Worm (Caenorhabditis elegans): ENCODE data around the gene srh-116.

srh-116 gene

DNA sequence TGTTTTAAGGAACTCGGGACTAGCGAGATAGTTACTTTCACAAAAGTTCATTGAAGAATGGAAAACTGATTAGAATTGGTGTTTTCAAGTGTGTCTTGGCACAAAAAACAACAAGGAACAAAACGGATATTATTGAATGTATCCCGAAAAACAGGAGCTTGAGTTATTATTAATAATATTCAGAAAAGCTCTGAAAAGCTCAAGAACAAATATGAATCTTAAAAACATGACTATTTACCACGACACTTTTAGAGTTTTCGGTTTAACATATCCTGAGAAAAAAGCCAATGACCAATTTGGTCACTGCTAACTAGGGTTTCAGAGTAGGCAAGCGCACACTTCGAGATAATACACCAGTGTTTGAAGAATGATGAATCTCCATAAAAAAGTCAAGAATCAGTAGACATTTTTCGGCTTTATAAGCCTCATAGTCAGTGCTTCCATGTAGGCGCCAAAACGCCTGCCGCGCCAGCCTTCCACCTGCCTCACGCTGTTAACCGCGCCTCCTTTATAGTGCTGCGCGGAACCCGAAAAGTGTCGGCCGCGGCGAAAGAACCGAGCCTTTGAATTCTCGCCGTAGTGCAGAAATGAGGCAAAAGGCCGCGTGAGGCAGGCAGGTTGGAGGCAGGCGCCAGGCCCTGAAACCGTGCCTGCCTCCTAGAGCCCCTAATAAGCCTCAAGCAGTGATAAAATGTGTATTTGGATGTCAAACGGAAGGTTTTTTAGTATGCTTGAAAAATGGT, 42.8 kb downstream of the srh-116 start, which contains the start of gene srh-236:
TSS of gene srh-236 (minus strand) at position 51 of the 743 bp plus-strand sequence.
- TF ChIP-seq set-16 (GFP tag; IDR thresholded peaks at IDR 0.05) (peak; percentile 86), vab-7 (GFP tag; IDR thresholded peaks at IDR 0.05) (no peak)

DNA sequence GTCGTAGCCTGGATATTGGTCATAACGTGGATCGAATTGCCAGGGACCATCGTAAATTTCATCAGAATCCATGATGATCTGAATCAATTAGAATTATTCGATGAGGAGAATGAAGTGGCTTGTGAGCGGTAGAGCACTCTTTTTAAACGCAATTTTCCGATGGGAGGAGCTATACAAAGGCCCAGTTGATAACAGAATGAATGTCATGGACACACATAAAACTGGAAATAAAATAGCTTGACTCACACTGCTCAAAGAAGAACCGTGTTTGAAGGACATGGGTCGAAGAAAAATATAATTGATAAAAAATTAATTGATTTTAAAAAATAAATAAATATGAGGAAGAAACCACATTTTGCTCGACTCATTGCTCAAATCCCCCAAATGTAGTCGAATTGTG, 46.9 kb downstream of the srh-116 start, which contains the start of gene Y68A4A.13:
TSS of gene Y68A4A.13 (minus strand) at position 101 of the 400 bp plus-strand sequence.
- no peak for TF ChIP-seq hif-1 (tag; optimal IDR thresholded peaks at IDR 0.05)
- TF ChIP-seq nhr-28 (tag; optimal IDR thresholded peaks at IDR 0.05) = no peak
- peak; percentile 44 for TF ChIP-seq aha-1 (tag)

DNA sequence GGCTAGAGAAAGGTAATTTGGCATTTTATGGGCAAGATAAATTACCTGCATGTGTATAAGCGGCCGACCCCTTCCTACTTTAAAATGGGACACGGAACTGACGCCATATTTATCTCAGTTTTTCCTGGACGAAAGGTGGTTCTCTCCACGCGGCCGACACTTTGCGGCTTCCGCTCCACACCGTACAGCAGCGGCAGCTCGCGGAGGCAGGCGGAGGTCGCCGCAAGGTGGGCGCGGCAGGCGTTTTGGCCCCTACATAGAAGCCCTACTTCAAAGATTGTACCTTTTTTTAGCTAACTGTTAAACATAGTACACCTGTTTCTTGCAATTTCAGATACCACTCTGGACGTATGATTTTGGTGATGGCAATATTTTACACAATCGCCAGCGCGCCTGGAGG, 48.5 kb downstream of the srh-116 start:
- TF ChIP-seq pha-4 (GFP tag; IDR thresholded peaks at IDR 0.05) (no peak), pha-4 (tag; optimal IDR thresholded peaks at IDR 0.05) (no peak), aly-2 (tag; optimal IDR thresholded peaks at IDR 0.05) (no peak), set-16 (GFP tag; IDR thresholded peaks at IDR 0.05) (peak; percentile 92)

All from whole organism, L4 larva.